Worm (Caenorhabditis elegans) whole organism, young adult: ENCODE data around the gene tig-3.

Experiments
- B0261.1 ChIP-seq: sonication (generic microtip); optimal IDR thresholded peaks from 2 replicates; lab custom pipeline; 2016; ENCODE audit warnings: mild to moderate bottlenecking, missing genetic modification characterization, moderate library complexity, missing compliant biosample characterization
- B0336.3 ChIP-seq: fragments of 200-800 bp; sonication (Bioruptor generic); IDR thresholded peaks from 2 replicates; pipeline ENCODE4 v1.3.6; 2022; ENCODE audit warnings: missing genetic modification characterization, missing compliant biosample characterization
- K12H6.12 ChIP-seq: fragments of 200-800 bp; sonication (Bioruptor generic); optimal IDR thresholded peaks from 2 replicates; lab custom pipeline; 2018; ENCODE audit warnings: mild to moderate bottlenecking, missing genetic modification characterization, missing compliant biosample characterization
- akir-1 ChIP-seq: fragments of 200-800 bp; sonication (Bioruptor generic); optimal IDR thresholded peaks from 2 replicates; lab custom pipeline; 2018; ENCODE audit warnings: mild to moderate bottlenecking, missing genetic modification characterization, moderate library complexity, missing compliant biosample characterization
- ama-1 ChIP-seq, 3 experiments: fragments of 150-350 bp in 1 of 3; sonication (generic microtip) in 2 of 3; optimal IDR thresholded peaks; 2 replicates each; lab custom pipeline; 2014 to 2018; ENCODE audit warnings: missing biosample characterization in 2 of 3, missing genetic modification characterization in 2 of 3, missing genetic modification reagents in 2 of 3
- aptf-2 ChIP-seq: fragments of 200-800 bp; sonication (Bioruptor generic); conservative IDR thresholded peaks from 2 replicates; pipeline ENCODE4 v1.3.6; 2022; ENCODE audit warnings: missing genetic modification reagents, missing genetic modification characterization, missing compliant biosample characterization
- aptf-3 ChIP-seq: fragments of 200-800 bp; sonication (Bioruptor generic); IDR thresholded peaks from 2 replicates; pipeline ENCODE4 v1.3.6; 2022; ENCODE audit warnings: missing genetic modification characterization, missing compliant biosample characterization
- atf-7 ChIP-seq: sonication (generic microtip); optimal IDR thresholded peaks from 2 replicates; lab custom pipeline; 2017; ENCODE audit warnings: mild to moderate bottlenecking, missing genetic modification characterization, missing compliant biosample characterization
- athp-1 ChIP-seq: sonication (generic microtip); optimal IDR thresholded peaks from 2 replicates; lab custom pipeline; 2017; ENCODE audit warnings: mild to moderate bottlenecking, missing genetic modification characterization, missing compliant biosample characterization
- cebp-1 ChIP-seq, 2 experiments: fragments of 200-800 bp in 1 of 2; sonication (Bioruptor generic) in 1 of 2; sonication (generic microtip) in 1 of 2; IDR thresholded peaks in 1 of 2; optimal IDR thresholded peaks in 1 of 2; 2 replicates each; pipeline versions ENCODE4 v1.3.6 to Lab custom; 2017 to 2022; ENCODE audit warnings: missing compliant biosample characterization in 2 of 2, missing genetic modification characterization in 2 of 2, mild to moderate bottlenecking in 1 of 2, missing genetic modification reagents in 1 of 2, moderate library complexity in 1 of 2
- ceh-27 ChIP-seq: fragments of 200-800 bp; sonication (Bioruptor generic); optimal IDR thresholded peaks from 2 replicates; lab custom pipeline; 2018; ENCODE audit warnings: mild to moderate bottlenecking, missing genetic modification characterization, moderate library complexity, missing compliant biosample characterization
- ceh-91 ChIP-seq: fragments of 200-800 bp; sonication (Bioruptor generic); IDR thresholded peaks from 2 replicates; pipeline ENCODE4 v1.3.6; 2022; ENCODE audit warnings: missing genetic modification reagents, missing genetic modification characterization, missing compliant biosample characterization
- chd-7 ChIP-seq: sonication (generic microtip); optimal IDR thresholded peaks from 2 replicates; lab custom pipeline; 2016; ENCODE audit warnings: mild to moderate bottlenecking, missing genetic modification characterization, moderate library complexity, missing compliant biosample characterization
- dox-1 ChIP-seq: fragments of 200-800 bp; sonication (Bioruptor generic); IDR thresholded peaks from 2 replicates; pipeline ENCODE4 v1.3.6; 2022; ENCODE audit warnings: missing genetic modification reagents, missing genetic modification characterization, missing compliant biosample characterization
- dpff-1 ChIP-seq: sonication (generic microtip); optimal IDR thresholded peaks from 2 replicates; lab custom pipeline; 2017; ENCODE audit warnings: mild to moderate bottlenecking, missing genetic modification characterization, missing compliant biosample characterization
- egl-44 ChIP-seq: fragments of 200-800 bp; sonication (Bioruptor generic); IDR thresholded peaks from 2 replicates; pipeline ENCODE4 v1.3.6; 2022; ENCODE audit warnings: missing genetic modification reagents, missing genetic modification characterization, missing compliant biosample characterization
- hmg-1.2 ChIP-seq: fragments of 200-800 bp; sonication (Bioruptor generic); IDR thresholded peaks from 2 replicates; pipeline ENCODE4 v1.3.6; 2022; ENCODE audit warnings: missing genetic modification reagents, missing genetic modification characterization, missing compliant biosample characterization
- hmg-20 ChIP-seq: fragments of 200-800 bp; sonication (Bioruptor generic); IDR thresholded peaks from 2 replicates; pipeline ENCODE4 v1.3.6; 2022; ENCODE audit warnings: missing genetic modification reagents, missing genetic modification characterization, missing compliant biosample characterization
- let-607 ChIP-seq, 2 experiments: fragments of 200-800 bp in 1 of 2; sonication (Bioruptor generic) in 1 of 2; sonication (generic microtip) in 1 of 2; optimal IDR thresholded peaks; 2 replicates each; lab custom pipeline; 2016 to 2018; ENCODE audit warnings: mild to moderate bottlenecking in 2 of 2, missing compliant biosample characterization in 2 of 2, missing genetic modification characterization in 2 of 2, moderate library complexity in 2 of 2, missing genotype in 1 of 2
- lsl-1 ChIP-seq: fragments of 200-800 bp; sonication (Bioruptor generic); optimal IDR thresholded peaks from 2 replicates; lab custom pipeline; 2018; ENCODE audit warnings: mild to moderate bottlenecking, missing genetic modification characterization, moderate library complexity, missing compliant biosample characterization
- lsy-27 ChIP-seq: sonication (generic microtip); optimal IDR thresholded peaks from 2 replicates; lab custom pipeline; 2017; ENCODE audit warnings: missing genetic modification characterization, mild to moderate bottlenecking, missing compliant biosample characterization, antibody characterized with exemption, missing genotype, borderline replicate concordance; ENCODE audit not compliant: insufficient read depth
- nfya-1 ChIP-seq: sonication (generic microtip); optimal IDR thresholded peaks from 2 replicates; lab custom pipeline; 2017; ENCODE audit warnings: antibody characterized with exemption, missing compliant biosample characterization, missing genetic modification characterization, borderline replicate concordance; ENCODE audit not compliant: insufficient read depth
- nfyb-1 ChIP-seq: fragments of 200-800 bp; sonication (Bioruptor generic); IDR thresholded peaks from 2 replicates; pipeline ENCODE4 v1.3.6; 2022; ENCODE audit warnings: missing genetic modification reagents, missing genetic modification characterization, missing compliant biosample characterization
- nhr-179 ChIP-seq: sonication (generic microtip); optimal IDR thresholded peaks from 2 replicates; lab custom pipeline; 2016; ENCODE audit warnings: mild to moderate bottlenecking, missing genetic modification characterization, missing compliant biosample characterization
- nhr-27 ChIP-seq: fragments of 200-800 bp; sonication (Bioruptor generic); optimal IDR thresholded peaks from 2 replicates; lab custom pipeline; 2018; ENCODE audit warnings: mild to moderate bottlenecking, missing genetic modification characterization, moderate library complexity, missing compliant biosample characterization
- nhr-80 ChIP-seq: sonication (generic microtip); optimal IDR thresholded peaks from 2 replicates; lab custom pipeline; 2016; ENCODE audit warnings: missing genetic modification characterization, missing compliant biosample characterization
- nhr-90 ChIP-seq: sonication (generic microtip); optimal IDR thresholded peaks from 2 replicates; lab custom pipeline; 2016; ENCODE audit warnings: missing genotype, mild to moderate bottlenecking, missing genetic modification characterization, missing compliant biosample characterization
- rcor-1 ChIP-seq: fragments of 200-800 bp; sonication (Bioruptor generic); IDR thresholded peaks from 2 replicates; pipeline ENCODE4 v1.3.6; 2022; ENCODE audit warnings: missing genetic modification reagents, missing genetic modification characterization, missing compliant biosample characterization
- sdz-38 ChIP-seq: sonication (generic microtip); optimal IDR thresholded peaks from 2 replicates; lab custom pipeline; 2016; ENCODE audit warnings: missing genotype, missing genetic modification characterization, missing compliant biosample characterization
- somi-1 ChIP-seq: fragments of 200-800 bp; sonication (Bioruptor generic); optimal IDR thresholded peaks from 2 replicates; lab custom pipeline; 2018; ENCODE audit warnings: mild to moderate bottlenecking, missing genetic modification characterization, missing compliant biosample characterization
- xnd-1 ChIP-seq: sonication (generic microtip); optimal IDR thresholded peaks from 2 replicates; lab custom pipeline; 2016; ENCODE audit warnings: missing genotype, missing genetic modification reagents, missing genetic modification characterization, missing compliant biosample characterization
- zfh-2 ChIP-seq: fragments of 200-800 bp; sonication (Bioruptor generic); conservative IDR thresholded peaks from 2 replicates; pipeline ENCODE4 v1.3.6; 2022; ENCODE audit warnings: missing genetic modification reagents, missing genetic modification characterization, missing compliant biosample characterization
- ztf-6 ChIP-seq: fragments of 200-800 bp; sonication (Bioruptor generic); IDR thresholded peaks from 2 replicates; pipeline ENCODE4 v1.3.6; 2022; ENCODE audit warnings: missing genetic modification reagents, missing genetic modification characterization, missing compliant biosample characterization

The tig-3 gene

DNA sequence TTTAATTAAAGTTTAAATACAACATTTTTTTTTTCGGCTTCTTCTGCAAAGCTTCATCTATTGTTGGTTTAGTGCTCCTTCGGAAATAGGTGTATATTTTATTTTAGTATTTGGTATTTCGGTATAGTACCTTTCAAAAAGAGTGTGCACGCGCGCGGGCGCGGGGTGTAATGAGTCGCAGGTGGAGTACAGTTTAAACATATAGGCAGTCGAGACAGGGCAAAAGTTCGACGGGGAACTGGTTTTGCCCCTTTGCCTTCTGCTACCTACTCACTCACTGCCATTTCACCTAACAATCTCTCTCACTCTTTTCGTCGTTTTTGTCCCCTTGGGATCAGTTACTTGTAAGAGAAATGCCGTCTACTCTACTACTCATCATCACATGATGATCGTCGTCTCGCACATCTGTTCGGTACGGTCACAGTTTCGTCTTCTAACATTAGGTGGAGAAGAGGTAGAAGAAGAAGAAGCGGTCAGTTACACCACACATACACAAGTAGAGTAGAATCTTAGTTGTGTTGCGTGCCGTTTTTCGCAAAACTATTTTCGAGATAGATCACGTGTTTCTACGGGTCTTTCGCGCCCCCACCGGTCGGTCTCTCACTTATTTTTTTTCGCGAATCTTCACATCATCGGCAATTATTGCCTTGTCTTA, 39.2 kb downstream of the tig-3 start (continued):
- TF ChIP-seq nhr-27 (tag; lab: Kevin White, UChicago) (no peak), B0336.3 (GFP tag; lab: Robert Waterston, UW) (peak; percentile 24; the same call in 1 of the 2 replicates), aptf-3 (no peak), K12H6.12 (tag; lab: Kevin White, UChicago) (no peak), nhr-80 (tag; lab: Kevin White, UChicago) (no peak), cebp-1 (GFP tag; IDR thresholded peaks at IDR 0.05; lab: Robert Waterston, UW) (no peak), cebp-1 (tag; optimal IDR thresholded peaks at IDR 0.05; lab: Kevin White, UChicago) (peak; percentile 61), chd-7 (no peak), B0261.1 (tag; lab: Kevin White, UChicago) (no peak), ceh-91 (GFP tag; lab: Robert Waterston, UW) (no peak), egl-44 (GFP tag; lab: Robert Waterston, UW) (no peak), ceh-27 (GFP tag; lab: Kevin White, UChicago) (peak; percentile 54), somi-1 (GFP tag; lab: Kevin White, UChicago) (no peak), sdz-38 (tag; lab: Kevin White, UChicago) (no peak)

ce11 chrII:15209309-15209708, 42.3 kb downstream of the tig-3 start:
- TF ChIP-seq athp-1 (tag; lab: Kevin White, UChicago) (no peak), let-607 (tag; optimal IDR thresholded peaks at IDR 0.05; lab: Kevin White, UChicago) (no peak), ztf-6 (GFP tag; lab: Robert Waterston, UW) (no peak), lsl-1 (GFP tag; lab: Kevin White, UChicago) (no peak), ama-1 (optimal IDR thresholded peaks at IDR 0.05; lab: Kevin White, UChicago) (no peak), ama-1 (GFP tag; optimal IDR thresholded peaks at IDR 0.05; lab: Kevin White, UChicago) (peak in 1 of 2 experiments; percentile 1), zfh-2 (GFP tag; lab: Robert Waterston, UW) (0 out of 2 replicates have a peak, but pooled peaks have one; percentile 28), hmg-1.2 (GFP tag; lab: Robert Waterston, UW) (peak; percentile 41; the same call in 1 of the 2 replicates)

DNA sequence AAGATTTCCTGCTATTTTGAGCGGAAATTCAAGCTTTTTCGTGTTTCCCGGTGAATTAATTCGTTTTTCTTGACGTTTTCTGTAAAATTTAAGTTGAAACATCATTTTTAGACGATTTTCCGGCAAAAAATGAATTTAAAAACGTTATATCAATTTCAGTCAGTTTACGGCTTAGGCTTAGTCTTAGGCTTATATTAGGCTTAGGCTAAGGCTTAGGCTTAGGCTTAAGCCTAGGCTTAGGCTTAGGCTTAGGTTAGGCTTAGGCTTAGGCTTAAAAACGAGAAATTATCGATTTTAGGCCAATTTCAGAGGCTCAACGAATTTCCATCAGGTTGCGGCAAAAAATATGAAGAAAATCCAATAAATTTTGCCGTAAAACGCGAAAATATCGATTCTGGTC, 42.7 kb downstream of the tig-3 start:
- no peak for TF ChIP-seq lsl-1 (GFP tag; lab: Kevin White, UChicago)
- no peak for TF ChIP-seq nhr-90 (tag; lab: Kevin White, UChicago)
- no peak for TF ChIP-seq hmg-20 (GFP tag; lab: Robert Waterston, UW)
- no peak for TF ChIP-seq rcor-1
- no peak for TF ChIP-seq dox-1 (GFP tag; lab: Robert Waterston, UW)
- no peak for TF ChIP-seq xnd-1
- no peak for TF ChIP-seq nfyb-1 (GFP tag; lab: Robert Waterston, UW)
- no peak for TF ChIP-seq lsy-27 (tag; lab: Kevin White, UChicago)
- no peak for TF ChIP-seq akir-1 (GFP tag; lab: Kevin White, UChicago)
- no peak for TF ChIP-seq aptf-2 (GFP tag; lab: Robert Waterston, UW)
- no peak for TF ChIP-seq atf-7 (tag; lab: Kevin White, UChicago)
- no peak for TF ChIP-seq B0261.1 (tag; lab: Kevin White, UChicago)
- no peak for TF ChIP-seq nhr-179 (tag; lab: Kevin White, UChicago)
- TF ChIP-seq nfya-1 (tag; lab: Kevin White, UChicago), result no peak
- no peak for TF ChIP-seq dpff-1
